Worm (Caenorhabditis elegans): ENCODE data around the gene ztf-13.

DNA sequence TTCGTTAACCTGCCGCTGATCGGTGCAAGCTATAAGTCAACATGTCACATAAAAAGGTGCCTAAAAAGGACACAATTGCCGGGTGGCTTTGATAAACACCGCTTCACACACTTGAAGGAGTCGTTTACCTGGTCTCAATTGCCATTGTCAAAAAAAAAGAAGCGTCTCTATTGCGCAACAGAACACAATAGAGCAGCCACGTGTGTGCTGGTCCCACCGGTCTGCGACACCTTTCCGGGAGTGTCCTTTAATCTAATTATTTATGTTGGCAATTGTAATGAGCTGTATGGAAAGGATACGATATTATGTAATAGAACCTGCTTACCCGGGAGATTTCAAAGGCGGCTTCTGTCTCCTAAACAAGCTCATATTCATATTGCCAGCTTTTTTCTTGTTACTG is 40.3 kb downstream of the ztf-13 start:
- TF ChIP-seq elt-2 (tag; optimal IDR thresholded peaks at IDR 0.05): no peak
- TF ChIP-seq lin-39 (tag; optimal IDR thresholded peaks at IDR 0.05): no peak
- no peak for TF ChIP-seq lsy-2 (tag; optimal IDR thresholded peaks at IDR 0.05)
- no peak for TF ChIP-seq nhr-11 (tag; optimal IDR thresholded peaks at IDR 0.05)
- no peak for TF ChIP-seq egl-27 (tag; optimal IDR thresholded peaks at IDR 0.05)
- no peak for TF ChIP-seq nhr-77 (tag; optimal IDR thresholded peaks at IDR 0.05)
- no peak for TF ChIP-seq dpl-1 (GFP tag; optimal IDR thresholded peaks at IDR 0.05)
- no peak for TF ChIP-seq nhr-76 (tag; optimal IDR thresholded peaks at IDR 0.05)
